Fruit fly (Drosophila melanogaster) whole organism, embryonic: ENCODE data around the gene Atg12.

Experiments
- ATbp ChIP-seq: fragments of 200-800 bp; sonication (Bioruptor generic); optimal IDR thresholded peaks from 2 replicates; lab custom pipeline; 2017; ENCODE audit warnings: missing biosample characterization, mild to moderate bottlenecking, missing genetic modification characterization, missing genetic modification reagents
- Atf6 ChIP-seq: fragments of 200-800 bp; sonication (Bioruptor generic); IDR thresholded peaks from 2 replicates; pipeline ENCODE4 v1.3.6; 2022; ENCODE audit warnings: missing biosample characterization, missing genetic modification characterization
- CG10147 ChIP-seq: fragments of 200-800 bp; sonication (Bioruptor generic); optimal IDR thresholded peaks from 2 replicates; lab custom pipeline; 2019; ENCODE audit warnings: missing biosample characterization, mild to moderate bottlenecking, missing genetic modification characterization, moderate library complexity
- CG1024 ChIP-seq: fragments of 200-800 bp; sonication (Bioruptor generic); IDR thresholded peaks from 2 replicates; pipeline ENCODE4 v1.3.6; 2022; ENCODE audit warnings: missing biosample characterization, missing genetic modification characterization
- CG10267 ChIP-seq: fragments of 200-800 bp; sonication (Bioruptor generic); optimal IDR thresholded peaks from 2 replicates; lab custom pipeline; 2018; ENCODE audit warnings: missing biosample characterization, mild to moderate bottlenecking, missing genetic modification characterization, moderate library complexity
- CG10366 ChIP-seq: fragments of 200-800 bp; sonication (Bioruptor generic); IDR thresholded peaks from 2 replicates; pipeline ENCODE4 v1.3.6; 2022; ENCODE audit warnings: missing biosample characterization, missing genetic modification characterization
- CG10565 ChIP-seq: fragments of 200-800 bp; sonication (Bioruptor generic); optimal IDR thresholded peaks from 3 replicates; lab custom pipeline; 2016; ENCODE audit warnings: missing biosample characterization, mild to moderate bottlenecking, missing genetic modification characterization
- CG10979 ChIP-seq: fragments of 200-800 bp; sonication (Bioruptor generic); optimal IDR thresholded peaks from 2 replicates; lab custom pipeline; 2018; ENCODE audit warnings: missing biosample characterization, mild to moderate bottlenecking, missing genetic modification characterization, moderate library complexity
- CG12299 ChIP-seq: fragments of 200-800 bp; sonication (Bioruptor generic); optimal IDR thresholded peaks from 2 replicates; lab custom pipeline; 2018; ENCODE audit warnings: missing biosample characterization, mild to moderate bottlenecking, missing genetic modification characterization
- CG12391 ChIP-seq: fragments of 200-800 bp; sonication (Bioruptor generic); optimal IDR thresholded peaks from 3 replicates; lab custom pipeline; 2018; ENCODE audit warnings: missing biosample characterization, mild to moderate bottlenecking, missing genetic modification characterization, moderate library complexity
- CG13287 ChIP-seq: fragments of 200-800 bp; sonication (Bioruptor generic); IDR thresholded peaks from 2 replicates; pipeline ENCODE4 v1.3.6; 2022; ENCODE audit warnings: missing biosample characterization, missing genetic modification characterization; ENCODE audit not compliant: partially characterized antibody
- CG14441 ChIP-seq: fragments of 200-800 bp; sonication (Bioruptor generic); IDR thresholded peaks from 2 replicates; pipeline ENCODE4 v1.3.6; 2022; ENCODE audit warnings: missing biosample characterization, missing genetic modification characterization
- CG16863 ChIP-seq: fragments of 200-800 bp; sonication (Bioruptor generic); optimal IDR thresholded peaks from 3 replicates; lab custom pipeline; 2016; ENCODE audit warnings: missing biosample characterization, missing genetic modification characterization
- CG18011 ChIP-seq: fragments of 200-800 bp; sonication (Bioruptor generic); optimal IDR thresholded peaks from 2 replicates; lab custom pipeline; 2017; ENCODE audit warnings: missing biosample characterization, missing genetic modification characterization, mild to moderate bottlenecking, moderate library complexity, missing genotype
- CG2116 ChIP-seq: fragments of 200-800 bp; sonication (Bioruptor generic); optimal IDR thresholded peaks from 3 replicates; lab custom pipeline; 2018; ENCODE audit warnings: missing biosample characterization, mild to moderate bottlenecking, missing genetic modification characterization
- CG34224 ChIP-seq: fragments of 200-800 bp; sonication (Bioruptor generic); IDR thresholded peaks from 3 replicates; pipeline ENCODE4 v1.3.6; 2022; ENCODE audit warnings: missing biosample characterization, missing genetic modification characterization; ENCODE audit not compliant: partially characterized antibody
- CG6254 ChIP-seq: fragments of 200-800 bp; sonication (Bioruptor generic); optimal IDR thresholded peaks from 3 replicates; lab custom pipeline; 2017; ENCODE audit warnings: mild to moderate bottlenecking, missing biosample characterization, missing genetic modification reagents, missing genetic modification characterization
- CG7271 ChIP-seq: fragments of 200-800 bp; sonication (Bioruptor generic); optimal IDR thresholded peaks from 2 replicates; lab custom pipeline; 2018; ENCODE audit warnings: missing biosample characterization, mild to moderate bottlenecking, missing genetic modification characterization, moderate library complexity
- CG9817 ChIP-seq: fragments of 200-800 bp; sonication (Bioruptor generic); optimal IDR thresholded peaks from 2 replicates; lab custom pipeline; 2018; ENCODE audit warnings: missing biosample characterization, mild to moderate bottlenecking, missing genetic modification characterization, moderate library complexity
- CG9876 ChIP-seq: fragments of 200-800 bp; sonication (Bioruptor generic); optimal IDR thresholded peaks from 2 replicates; lab custom pipeline; 2016; ENCODE audit warnings: missing biosample characterization, missing genetic modification characterization
- Dad ChIP-seq: fragments of 200-800 bp; sonication (Bioruptor generic); optimal IDR thresholded peaks from 3 replicates; lab custom pipeline; 2016; ENCODE audit warnings: missing biosample characterization, missing genetic modification characterization
- Dek ChIP-seq: fragments of 200-800 bp; sonication (Bioruptor generic); optimal IDR thresholded peaks from 3 replicates; lab custom pipeline; 2019; ENCODE audit warnings: missing biosample characterization, mild to moderate bottlenecking, missing genetic modification characterization, moderate library complexity
- Dll ChIP-seq: fragments of 200-800 bp; sonication (Bioruptor generic); IDR thresholded peaks from 4 replicates; pipeline ENCODE4 v1.3.6; 2022; ENCODE audit warnings: missing biosample characterization, missing genetic modification characterization; ENCODE audit not compliant: partially characterized antibody
- Doc2 ChIP-seq: fragments of 200-800 bp; sonication (Bioruptor generic); IDR thresholded peaks from 2 replicates; pipeline ENCODE4 v1.3.6; 2022; ENCODE audit warnings: missing biosample characterization, missing genetic modification characterization
- HLH3B ChIP-seq: fragments of 200-800 bp; sonication (Bioruptor generic); IDR thresholded peaks from 2 replicates; pipeline ENCODE4 v1.3.6; 2022; ENCODE audit warnings: missing biosample characterization, missing genetic modification characterization
- Hr3 ChIP-seq: fragments of 200-800 bp; sonication (Bioruptor generic); optimal IDR thresholded peaks from 3 replicates; lab custom pipeline; 2016; ENCODE audit warnings: missing biosample characterization, missing genetic modification characterization
- Lhr ChIP-seq: fragments of 200-800 bp; sonication (Bioruptor generic); optimal IDR thresholded peaks from 3 replicates; lab custom pipeline; 2017; ENCODE audit warnings: mild to moderate bottlenecking, missing biosample characterization, missing genetic modification reagents, missing genetic modification characterization
- NfI ChIP-seq: fragments of 200-800 bp; sonication (Bioruptor generic); optimal IDR thresholded peaks from 3 replicates; lab custom pipeline; 2018; ENCODE audit warnings: missing biosample characterization, mild to moderate bottlenecking, missing genetic modification characterization, moderate library complexity
- Ravus ChIP-seq: fragments of 200-800 bp; sonication (Bioruptor generic); IDR thresholded peaks from 2 replicates; pipeline ENCODE4 v1.3.6; 2022; ENCODE audit warnings: missing biosample characterization, missing genetic modification characterization
- Sox100B ChIP-seq: fragments of 200-800 bp; sonication (Bioruptor generic); optimal IDR thresholded peaks from 3 replicates; lab custom pipeline; 2018; ENCODE audit warnings: missing biosample characterization, mild to moderate bottlenecking, missing genetic modification characterization
- Sry-δ ChIP-seq: fragments of 200-800 bp; sonication (Bioruptor generic); optimal IDR thresholded peaks from 2 replicates; lab custom pipeline; 2016; ENCODE audit warnings: missing biosample characterization, missing genetic modification characterization
- Stat92E ChIP-seq, 3 experiments: fragments of >200 bp in 2 of 3; fragments of 200-800 bp in 1 of 3; sonication (Bioruptor generic) in 1 of 3; optimal IDR thresholded peaks; 2 replicates each; lab custom pipeline; 2017 to 2019; ENCODE audit warnings: missing biosample characterization in 3 of 3, missing genetic modification characterization in 3 of 3, mild to moderate bottlenecking in 1 of 3, moderate library complexity in 1 of 3
- abd-A ChIP-seq: fragments of 200-800 bp; sonication (Bioruptor generic); optimal IDR thresholded peaks from 3 replicates; lab custom pipeline; 2019; ENCODE audit warnings: missing biosample characterization, mild to moderate bottlenecking, missing genetic modification characterization, moderate library complexity
- gfzf ChIP-seq: fragments of 200-800 bp; sonication (Bioruptor generic); optimal IDR thresholded peaks from 2 replicates; lab custom pipeline; 2016; ENCODE audit warnings: missing biosample characterization, mild to moderate bottlenecking, missing genetic modification characterization, moderate library complexity
- gsb ChIP-seq: fragments of 200-800 bp; sonication (Bioruptor generic); IDR thresholded peaks from 2 replicates; pipeline ENCODE4 v1.3.6; 2022; ENCODE audit warnings: missing biosample characterization, missing genetic modification characterization
- hth ChIP-seq: fragments of >200 bp; optimal IDR thresholded peaks from 2 replicates; lab custom pipeline; 2017; ENCODE audit warnings: inconsistent platforms
- insv ChIP-seq, 2 experiments: fragments of 200-800 bp; sonication (Bioruptor generic); optimal IDR thresholded peaks; 3 replicates each; lab custom pipeline; 2016 to 2018; ENCODE audit warnings: missing biosample characterization in 2 of 2, missing genetic modification characterization in 2 of 2
- lbe ChIP-seq: fragments of 200-800 bp; sonication (Bioruptor generic); optimal IDR thresholded peaks from 2 replicates; lab custom pipeline; 2016; ENCODE audit warnings: missing biosample characterization, mild to moderate bottlenecking, missing genetic modification characterization
- mld ChIP-seq: fragments of 200-800 bp; sonication (Bioruptor generic); IDR thresholded peaks from 3 replicates; pipeline ENCODE4 v1.3.6; 2022; ENCODE audit warnings: missing biosample characterization, missing genetic modification characterization; ENCODE audit not compliant: partially characterized antibody
- peb ChIP-seq: fragments of 200-800 bp; sonication (Bioruptor generic); IDR thresholded peaks from 2 replicates; pipeline ENCODE4 v1.3.6; 2022; ENCODE audit warnings: missing biosample characterization, missing genetic modification characterization
- pnt ChIP-seq: fragments of 200-800 bp; sonication (Bioruptor generic); optimal IDR thresholded peaks from 3 replicates; lab custom pipeline; 2016; ENCODE audit warnings: missing biosample characterization, missing genetic modification characterization
- run ChIP-seq: fragments of 200-800 bp; sonication (Bioruptor generic); optimal IDR thresholded peaks from 3 replicates; lab custom pipeline; 2018; ENCODE audit warnings: missing biosample characterization, mild to moderate bottlenecking, missing genetic modification characterization
- salm ChIP-seq: fragments of 200-800 bp; sonication (Bioruptor generic); optimal IDR thresholded peaks from 2 replicates; lab custom pipeline; 2018; ENCODE audit warnings: missing biosample characterization, mild to moderate bottlenecking, missing genetic modification characterization
- seq ChIP-seq: fragments of 200-800 bp; sonication (Bioruptor generic); IDR thresholded peaks from 2 replicates; pipeline ENCODE4 v1.3.6; 2022; ENCODE audit warnings: missing biosample characterization, missing genetic modification characterization
- tx ChIP-seq: fragments of 200-800 bp; sonication (Bioruptor generic); optimal IDR thresholded peaks from 2 replicates; lab custom pipeline; 2016; ENCODE audit warnings: missing biosample characterization, missing genetic modification characterization
- wor ChIP-seq: fragments of 200-800 bp; sonication (Bioruptor generic); IDR thresholded peaks from 2 replicates; pipeline ENCODE4 v1.3.6; 2022; ENCODE audit warnings: missing biosample characterization, missing genetic modification characterization
- yki ChIP-seq: fragments of >200 bp; optimal IDR thresholded peaks from 3 replicates; lab custom pipeline; 2018
- zf30C ChIP-seq: fragments of 200-800 bp; sonication (Bioruptor generic); optimal IDR thresholded peaks from 3 replicates; lab custom pipeline; 2018; ENCODE audit warnings: missing biosample characterization, mild to moderate bottlenecking, missing genetic modification characterization

The Atg12 gene

DNA sequence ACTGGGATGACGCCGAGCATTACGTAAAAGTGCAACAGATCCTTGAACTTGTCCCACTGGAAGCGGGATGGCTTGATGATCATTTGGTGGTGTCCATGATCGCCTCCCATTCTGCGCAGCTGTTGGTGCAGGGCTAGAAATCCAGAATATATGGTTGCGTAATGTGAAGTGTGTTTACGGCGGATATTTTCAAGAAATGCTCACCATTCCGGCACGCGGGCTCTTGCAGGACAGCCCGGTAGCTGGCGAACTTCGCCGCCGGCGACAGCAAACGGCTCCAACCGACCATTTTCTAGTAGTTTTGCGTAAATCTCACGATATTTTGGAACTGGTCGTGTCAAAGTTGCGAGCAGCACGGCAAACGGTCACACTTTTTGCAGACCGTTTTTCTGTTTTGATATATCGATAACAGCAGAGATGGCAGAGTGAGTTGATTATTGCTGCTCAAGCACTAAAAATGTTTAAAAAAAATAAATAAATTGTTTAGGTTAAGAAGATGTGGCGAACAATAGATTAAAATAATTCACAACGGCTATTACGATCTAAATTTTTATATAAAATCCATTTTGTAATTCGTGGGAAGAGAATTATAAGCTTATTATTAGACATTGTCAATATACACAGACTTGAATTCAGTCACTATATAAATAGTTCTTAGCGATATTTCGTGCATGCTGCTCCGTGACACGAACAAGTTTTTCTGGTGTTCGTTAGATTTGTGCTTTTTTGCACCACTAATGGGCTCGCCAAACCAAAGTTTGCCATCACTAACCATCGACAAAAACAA lies 1.5 kb downstream of the Atg12 start, which contains the start of the genes ND-SGDH and RhoGAP68F (continued):
- peak; percentile 74 for TF ChIP-seq NfI (GFP tag; lab: Kevin White, UChicago)
- TF ChIP-seq CG6254 (GFP tag; lab: Kevin White, UChicago): no peak
- TF ChIP-seq Sry-δ (GFP tag; lab: Kevin White, UChicago): peak; percentile 97
- no peak for TF ChIP-seq CG10565 (GFP tag; lab: Kevin White, UChicago)
- peak; percentile 24 for TF ChIP-seq CG18011
- peak; percentile 75 for TF ChIP-seq CG2116 (GFP tag; lab: Kevin White, UChicago)
- TF ChIP-seq gfzf: peak; percentile 58
- peak; percentile 74 for TF ChIP-seq Lhr (GFP tag; lab: Kevin White, UChicago)
- peak in 1 of 2 experiments; percentile 20 for TF ChIP-seq insv (GFP tag; optimal IDR thresholded peaks at IDR 0.05; lab: Kevin White, UChicago)
- TF ChIP-seq HLH3B (GFP tag; lab: Robert Waterston, UW): peak; percentile 51; the same call in 1 of the 2 replicates
- no peak for TF ChIP-seq Doc2 (GFP tag; lab: Robert Waterston, UW)
- TF ChIP-seq ATbp: no peak
- TF ChIP-seq yki (lab: Kevin White, UChicago): no peak
- TF ChIP-seq Hr3 (GFP tag; lab: Kevin White, UChicago): peak; percentile 81
- peak; percentile 67 for TF ChIP-seq Dek (tag; lab: Kevin White, UChicago)
- TF ChIP-seq lbe: peak; percentile 30
- TF ChIP-seq CG12391: peak; percentile 85
- TF ChIP-seq CG10979 (tag; lab: Kevin White, UChicago): peak; percentile 56
- peak; percentile 45 for TF ChIP-seq tx (GFP tag; lab: Kevin White, UChicago)
- TF ChIP-seq CG10366 (GFP tag; lab: Robert Waterston, UW): peak; percentile 56; the same call in 1 of the 2 replicates
- peak; percentile 55; the same call in 1 of the 2 replicates for TF ChIP-seq gsb (GFP tag; lab: Robert Waterston, UW)
- TF ChIP-seq CG1024 (GFP tag; lab: Robert Waterston, UW): no peak
- TF ChIP-seq peb (GFP tag; lab: Robert Waterston, UW): peak; percentile 33; the same call in 1 of the 2 replicates
- peak; percentile 95 for TF ChIP-seq CG13287 (GFP tag; lab: Robert Waterston, UW)
- peak; percentile 6 for TF ChIP-seq CG9876 (GFP tag; lab: Kevin White, UChicago)
- TF ChIP-seq Sox100B (GFP tag; lab: Kevin White, UChicago): peak; percentile 72
- peak; percentile 51 for TF ChIP-seq pnt (GFP tag; lab: Kevin White, UChicago)
- TF ChIP-seq CG7271: no peak
- TF ChIP-seq Dad (GFP tag; lab: Kevin White, UChicago): peak; percentile 69
- peak; percentile 74 for TF ChIP-seq CG10267 (tag; lab: Kevin White, UChicago)
- peak; percentile 17 for TF ChIP-seq run
- TF ChIP-seq CG10147: peak; percentile 73
- TF ChIP-seq seq: 0 out of 2 replicates have a peak, but pooled peaks have one; percentile 21
- no peak for TF ChIP-seq salm (tag; lab: Kevin White, UChicago)
- peak; percentile 83 for TF ChIP-seq CG9817 (tag; lab: Kevin White, UChicago)
- peak; percentile 99 for TF ChIP-seq Dll (GFP tag; lab: Robert Waterston, UW)
- no peak for TF ChIP-seq hth (lab: Kevin White, UChicago)
- peak in 1 of 3 experiments; percentile 1 for TF ChIP-seq Stat92E (GFP tag; optimal IDR thresholded peaks at IDR 0.05; lab: Kevin White, UChicago)
- TF ChIP-seq abd-A (tag; lab: Kevin White, UChicago): no peak
- peak; percentile 69; the same call in 2 of the 3 replicates for TF ChIP-seq mld
- peak; percentile 74 for TF ChIP-seq CG14441 (GFP tag; lab: Robert Waterston, UW)
- TF ChIP-seq CG34224 (GFP tag; lab: Robert Waterston, UW): peak; percentile 93
- no peak for TF ChIP-seq CG12299
- peak; percentile 33; the same call in 1 of the 2 replicates for TF ChIP-seq wor (GFP tag; lab: Robert Waterston, UW)
- no peak for TF ChIP-seq zf30C (GFP tag; lab: Kevin White, UChicago)
- no peak for TF ChIP-seq Ravus
- peak; percentile 58 for TF ChIP-seq CG16863 (GFP tag; lab: Kevin White, UChicago)
- TF ChIP-seq Atf6: peak; percentile 37; the same call in 1 of the 2 replicates
